Worm (Caenorhabditis elegans): ENCODE results near the gene R155.3.

R155.3 gene

ce11 chrIII:1925048-1925537 lies 51.4 kb downstream of the R155.3 start (continued):
- TF ChIP-seq spr-3 (GFP tag; optimal IDR thresholded peaks at IDR 0.05) (peak; percentile 80), ceh-20 (GFP tag; IDR thresholded peaks at IDR 0.05) (peak; percentile 97), lin-15B (tag; optimal IDR thresholded peaks at IDR 0.05) (no peak), Y105C5A.15 (GFP tag; IDR thresholded peaks at IDR 0.05) (0 out of 2 replicates have a peak, but pooled peaks have one; percentile 33), T26A8.4 (GFP tag; IDR thresholded peaks at IDR 0.05) (peak; percentile 89), cey-2 (tag; optimal IDR thresholded peaks at IDR 0.05; ENCODE audit: borderline replicate concordance, insufficient read depth) (peak; percentile 95), nhr-76 (tag; optimal IDR thresholded peaks at IDR 0.05) (peak; percentile 89), ceh-32 (tag; optimal IDR thresholded peaks at IDR 0.05; ENCODE audit: poor library complexity) (peak; percentile 75), lir-3 (tag; optimal IDR thresholded peaks at IDR 0.05) (peak; percentile 50), ces-1 (GFP tag; optimal IDR thresholded peaks at IDR 0.05) (no peak), arid-1 (GFP tag; conservative IDR thresholded peaks at IDR 0.05) (peak; percentile 75; the same call in 1 of the 2 replicates), mdt-29 (GFP tag; IDR thresholded peaks at IDR 0.05) (peak; percentile 89), lin-1 (GFP tag; IDR thresholded peaks at IDR 0.05) (peak; percentile 94), mes-2 (tag; optimal IDR thresholded peaks at IDR 0.05; ENCODE audit: poor library complexity, severe bottlenecking) (peak; percentile 73), snpc-1.2 (GFP tag; IDR thresholded peaks at IDR 0.05) (no peak), D1046.2 (GFP tag; IDR thresholded peaks at IDR 0.05) (no peak), daf-19 (GFP tag; conservative IDR thresholded peaks at IDR 0.05) (no peak), dve-1 (tag; optimal IDR thresholded peaks at IDR 0.05; ENCODE audit: insufficient read depth) (peak; percentile 99), ceh-28 (tag; optimal IDR thresholded peaks at IDR 0.05) (peak; percentile 56), ztf-7 (tag; optimal IDR thresholded peaks at IDR 0.05) (peak; percentile 58), daf-12 (tag; optimal IDR thresholded peaks at IDR 0.05) (no peak), dpl-1 (GFP tag; optimal IDR thresholded peaks at IDR 0.05) (peak; percentile 79), nhr-28 (tag; optimal IDR thresholded peaks at IDR 0.05) (peak; percentile 97), fkh-10 (GFP tag; optimal IDR thresholded peaks at IDR 0.05) (peak; percentile 76), lin-39 (tag; optimal IDR thresholded peaks at IDR 0.05) (no peak), F26F4.8 (GFP tag; conservative IDR thresholded peaks at IDR 0.05) (no peak), ZK337.2 (GFP tag; IDR thresholded peaks at IDR 0.05) (no peak), ama-1 (optimal IDR thresholded peaks at IDR 0.05) (no peak), mxl-2 (GFP tag; conservative IDR thresholded peaks at IDR 0.05) (peak; percentile 64; the same call in 1 of the 2 replicates), hlh-30 (tag; optimal IDR thresholded peaks at IDR 0.05; ENCODE audit: insufficient read depth) (peak; percentile 99), hlh-11 (tag; optimal IDR thresholded peaks at IDR 0.05) (peak; percentile 100), skn-1 (tag; optimal IDR thresholded peaks at IDR 0.05) (no peak), dmd-6 (GFP tag; IDR thresholded peaks at IDR 0.05) (peak; percentile 100), F37D6.2 (tag; optimal IDR thresholded peaks at IDR 0.05) (peak; percentile 87), set-16 (GFP tag; IDR thresholded peaks at IDR 0.05) (peak; percentile 85), hif-1 (tag; optimal IDR thresholded peaks at IDR 0.05) (peak; percentile 69 to 89), ceh-62 (tag; optimal IDR thresholded peaks at IDR 0.05) (no peak), zfp-3 (GFP tag; conservative IDR thresholded peaks at IDR 0.05) (peak; percentile 87; the same call in 1 of the 2 replicates), unc-39 (tag; optimal IDR thresholded peaks at IDR 0.05) (no peak), nhr-102 (tag; optimal IDR thresholded peaks at IDR 0.05) (peak; percentile 97), pqm-1 (tag; optimal IDR thresholded peaks at IDR 0.05) (peak; percentile 71), ceh-82 (tag; optimal IDR thresholded peaks at IDR 0.05) (no peak), F44E2.7 (GFP tag; IDR thresholded peaks at IDR 0.05) (no peak), fos-1 (tag; optimal IDR thresholded peaks at IDR 0.05) (peak; percentile 95), lsy-2 (tag; optimal IDR thresholded peaks at IDR 0.05) (peak; percentile 83 to 93), tag-97 (GFP tag; IDR thresholded peaks at IDR 0.05) (no peak), mep-1 (tag; optimal IDR thresholded peaks at IDR 0.05) (peak; percentile 97), daf-16 (GFP tag; optimal IDR thresholded peaks at IDR 0.05) (peak; percentile 87 to 98), daf-16 (tag; optimal IDR thresholded peaks at IDR 0.05) (peak; percentile 94), saeg-2 (GFP tag; IDR thresholded peaks at IDR 0.05) (peak; percentile 97), Y75B8A.6 (GFP tag; IDR thresholded peaks at IDR 0.05) (peak; percentile 22; the same call in 1 of the 2 replicates)
